Worm (Caenorhabditis elegans) whole organism, L1 larva: ENCODE results near the gene tag-342.

Source experiments
- C16A3.4 ChIP-seq: fragments of 150-350 bp; optimal IDR thresholded peaks from 2 replicates; lab custom pipeline; 2014; ENCODE audit warnings: missing biosample characterization, missing genetic modification characterization
- F16B12.6 ChIP-seq: fragments of 150-350 bp; optimal IDR thresholded peaks from 2 replicates; lab custom pipeline; 2014; ENCODE audit warnings: missing biosample characterization, missing genetic modification characterization
- Y116A8C.19 ChIP-seq: sonication (generic microtip); optimal IDR thresholded peaks from 2 replicates; lab custom pipeline; 2016; ENCODE audit warnings: missing compliant biosample characterization, missing genetic modification characterization, borderline replicate concordance
- blmp-1 ChIP-seq: fragments of 150-350 bp; optimal IDR thresholded peaks from 2 replicates; lab custom pipeline; 2014; ENCODE audit warnings: missing biosample characterization, missing genetic modification characterization
- ceh-63 ChIP-seq: fragments of 200-800 bp; sonication (Bioruptor generic); optimal IDR thresholded peaks from 2 replicates; lab custom pipeline; 2018; ENCODE audit warnings: mild to moderate bottlenecking, missing genetic modification characterization, missing compliant biosample characterization
- ceh-88 ChIP-seq: fragments of 200-800 bp; sonication (Bioruptor generic); IDR thresholded peaks from 2 replicates; pipeline ENCODE4 v1.3.6; 2022; ENCODE audit warnings: missing genetic modification characterization, missing compliant biosample characterization
- dpl-1 ChIP-seq, 3 experiments: fragments of 150-350 bp in 2 of 3; sonication (generic microtip) in 1 of 3; optimal IDR thresholded peaks; 2 replicates each; lab custom pipeline; 2014 to 2017; ENCODE audit warnings: missing biosample characterization in 3 of 3, missing genetic modification characterization in 3 of 3, missing genetic modification reagents in 3 of 3
- dsc-1 ChIP-seq: sonication (generic microtip); optimal IDR thresholded peaks from 2 replicates; lab custom pipeline; 2016; ENCODE audit warnings: mild to moderate bottlenecking, missing genetic modification characterization, missing compliant biosample characterization
- efl-1 ChIP-seq, 4 experiments: fragments of 150-350 bp; optimal IDR thresholded peaks in 3 of 4; peaks in 1 of 4; 1 replicate in 1 of 4; 2 replicates in 3 of 4; lab custom pipeline; 2014; ENCODE audit warnings: missing biosample characterization in 2 of 4, missing genetic modification characterization in 2 of 4, missing genetic modification reagents in 2 of 4
- egl-13 ChIP-seq: sonication (generic microtip); optimal IDR thresholded peaks from 2 replicates; lab custom pipeline; 2016; ENCODE audit warnings: missing genotype, missing genetic modification reagents, missing genetic modification characterization, missing compliant biosample characterization
- elt-3 ChIP-seq, 6 experiments: fragments of 150-350 bp in 1 of 6; sonication (generic microtip); optimal IDR thresholded peaks; 2 replicates each; lab custom pipeline; 2017 to 2018; ENCODE audit warnings: missing biosample characterization in 6 of 6, missing genetic modification characterization in 6 of 6, inconsistent platforms in 1 of 6
- fkh-8 ChIP-seq: sonication (generic microtip); optimal IDR thresholded peaks from 2 replicates; lab custom pipeline; 2016; ENCODE audit warnings: mild to moderate bottlenecking, missing genetic modification characterization, missing compliant biosample characterization
- hlh-17 ChIP-seq: fragments of 200-800 bp; sonication (Bioruptor generic); optimal IDR thresholded peaks from 2 replicates; lab custom pipeline; 2018; ENCODE audit warnings: missing genetic modification characterization, mild to moderate bottlenecking, missing compliant biosample characterization, moderate library complexity, borderline replicate concordance
- hpl-2 ChIP-seq: fragments of 150-350 bp; optimal IDR thresholded peaks from 2 replicates; lab custom pipeline; 2014; ENCODE audit warnings: missing biosample characterization, missing genetic modification reagents, missing genetic modification characterization
- lin-13 ChIP-seq: fragments of 150-350 bp; optimal IDR thresholded peaks from 2 replicates; lab custom pipeline; 2014; ENCODE audit warnings: missing biosample characterization, missing genetic modification reagents, missing genetic modification characterization
- lin-14 ChIP-seq: fragments of 200-800 bp; sonication (Bioruptor generic); optimal IDR thresholded peaks from 2 replicates; lab custom pipeline; 2018; ENCODE audit warnings: mild to moderate bottlenecking, missing genetic modification characterization, moderate library complexity, missing compliant biosample characterization
- lin-15B ChIP-seq: fragments of 150-350 bp; sonication (generic microtip); optimal IDR thresholded peaks from 3 replicates; lab custom pipeline; 2014; ENCODE audit warnings: missing biosample characterization, missing genetic modification characterization
- lin-35 ChIP-seq, 2 experiments: fragments of 150-350 bp; optimal IDR thresholded peaks; 2 replicates each; lab custom pipeline; 2014; ENCODE audit warnings: missing biosample characterization in 2 of 2, missing genetic modification characterization in 2 of 2, missing genetic modification reagents in 2 of 2
- lir-3 ChIP-seq: sonication (generic microtip); optimal IDR thresholded peaks from 2 replicates; lab custom pipeline; 2016; ENCODE audit warnings: mild to moderate bottlenecking, missing genetic modification characterization, moderate library complexity, missing compliant biosample characterization; ENCODE audit not compliant: poor library complexity
- lsy-2 ChIP-seq, 2 experiments: fragments of 150-350 bp; optimal IDR thresholded peaks; 2 replicates each; lab custom pipeline; 2014; ENCODE audit warnings: missing biosample characterization in 2 of 2, missing genetic modification characterization in 2 of 2
- mab-9 ChIP-seq: fragments of 200-800 bp; sonication (Bioruptor generic); IDR thresholded peaks from 2 replicates; pipeline ENCODE4 v1.3.6; 2022; ENCODE audit warnings: missing genetic modification reagents, missing genetic modification characterization, missing compliant biosample characterization
- mep-1 ChIP-seq: fragments of 150-350 bp; optimal IDR thresholded peaks from 2 replicates; lab custom pipeline; 2014; ENCODE audit warnings: missing biosample characterization, missing genetic modification characterization
- nhr-11 ChIP-seq: fragments of 150-350 bp; optimal IDR thresholded peaks from 2 replicates; lab custom pipeline; 2014; ENCODE audit warnings: missing biosample characterization, missing genetic modification characterization
- nhr-19 ChIP-seq: fragments of 200-800 bp; sonication (Bioruptor generic); conservative IDR thresholded peaks from 2 replicates; pipeline ENCODE4 v1.3.6; 2022; ENCODE audit warnings: missing genetic modification characterization, missing compliant biosample characterization
- nhr-20 ChIP-seq: sonication (generic microtip); optimal IDR thresholded peaks from 2 replicates; lab custom pipeline; 2016; ENCODE audit warnings: mild to moderate bottlenecking, missing genetic modification characterization, missing compliant biosample characterization
- nhr-47 ChIP-seq: sonication (generic microtip); optimal IDR thresholded peaks from 2 replicates; lab custom pipeline; 2016; ENCODE audit warnings: mild to moderate bottlenecking, missing genetic modification characterization, moderate library complexity, missing compliant biosample characterization
- nhr-71 ChIP-seq: sonication (generic microtip); optimal IDR thresholded peaks from 2 replicates; lab custom pipeline; 2016; ENCODE audit warnings: mild to moderate bottlenecking, missing genetic modification characterization, moderate library complexity, missing compliant biosample characterization
- nhr-76 ChIP-seq: sonication (generic microtip); optimal IDR thresholded peaks from 2 replicates; lab custom pipeline; 2017; ENCODE audit warnings: missing biosample characterization, missing genetic modification characterization
- nhr-77 ChIP-seq: fragments of 150-350 bp; optimal IDR thresholded peaks from 2 replicates; lab custom pipeline; 2014; ENCODE audit warnings: missing biosample characterization, missing genetic modification characterization
- pag-3 ChIP-seq: sonication (generic microtip); optimal IDR thresholded peaks from 2 replicates; lab custom pipeline; 2017; ENCODE audit warnings: missing genetic modification characterization, mild to moderate bottlenecking, missing compliant biosample characterization, antibody characterized with exemption, borderline replicate concordance; ENCODE audit not compliant: insufficient read depth
- rnt-1 ChIP-seq: sonication (generic microtip); optimal IDR thresholded peaks from 2 replicates; lab custom pipeline; 2016; ENCODE audit warnings: mild to moderate bottlenecking, missing genetic modification characterization, moderate library complexity, missing compliant biosample characterization
- snu-23 ChIP-seq: sonication (generic microtip); optimal IDR thresholded peaks from 2 replicates; lab custom pipeline; 2016; ENCODE audit warnings: missing genetic modification characterization, missing compliant biosample characterization
- sup-37 ChIP-seq: fragments of 200-800 bp; sonication (Bioruptor generic); optimal IDR thresholded peaks from 2 replicates; lab custom pipeline; 2018; ENCODE audit warnings: mild to moderate bottlenecking, missing genetic modification characterization, missing compliant biosample characterization
- swsn-7 ChIP-seq: sonication (generic microtip); optimal IDR thresholded peaks from 2 replicates; lab custom pipeline; 2016; ENCODE audit warnings: missing genetic modification characterization, missing compliant biosample characterization
- tbx-2 ChIP-seq: sonication (generic microtip); optimal IDR thresholded peaks from 2 replicates; lab custom pipeline; 2016; ENCODE audit warnings: missing genetic modification characterization, missing compliant biosample characterization
- unc-130 ChIP-seq: fragments of 150-350 bp; optimal IDR thresholded peaks from 2 replicates; lab custom pipeline; 2017; ENCODE audit warnings: missing biosample characterization, missing genetic modification characterization, inconsistent platforms
- unc-30 ChIP-seq: sonication (generic microtip); optimal IDR thresholded peaks from 2 replicates; lab custom pipeline; 2017; ENCODE audit warnings: missing biosample characterization, missing genetic modification characterization
- unc-86 ChIP-seq: sonication (generic microtip); optimal IDR thresholded peaks from 2 replicates; lab custom pipeline; 2016; ENCODE audit warnings: missing genetic modification characterization, missing compliant biosample characterization
- unc-98 ChIP-seq: fragments of 200-800 bp; sonication (Bioruptor generic); IDR thresholded peaks from 2 replicates; pipeline ENCODE4 v1.3.6; 2022; ENCODE audit warnings: missing genetic modification characterization, missing compliant biosample characterization
- xbp-1 ChIP-seq: sonication (generic microtip); optimal IDR thresholded peaks from 2 replicates; lab custom pipeline; 2016; ENCODE audit warnings: missing genetic modification characterization, missing compliant biosample characterization
- ztf-4 ChIP-seq: fragments of 150-350 bp; optimal IDR thresholded peaks from 2 replicates; lab custom pipeline; 2014; ENCODE audit warnings: missing biosample characterization, missing genetic modification characterization

Gene tag-342

DNA sequence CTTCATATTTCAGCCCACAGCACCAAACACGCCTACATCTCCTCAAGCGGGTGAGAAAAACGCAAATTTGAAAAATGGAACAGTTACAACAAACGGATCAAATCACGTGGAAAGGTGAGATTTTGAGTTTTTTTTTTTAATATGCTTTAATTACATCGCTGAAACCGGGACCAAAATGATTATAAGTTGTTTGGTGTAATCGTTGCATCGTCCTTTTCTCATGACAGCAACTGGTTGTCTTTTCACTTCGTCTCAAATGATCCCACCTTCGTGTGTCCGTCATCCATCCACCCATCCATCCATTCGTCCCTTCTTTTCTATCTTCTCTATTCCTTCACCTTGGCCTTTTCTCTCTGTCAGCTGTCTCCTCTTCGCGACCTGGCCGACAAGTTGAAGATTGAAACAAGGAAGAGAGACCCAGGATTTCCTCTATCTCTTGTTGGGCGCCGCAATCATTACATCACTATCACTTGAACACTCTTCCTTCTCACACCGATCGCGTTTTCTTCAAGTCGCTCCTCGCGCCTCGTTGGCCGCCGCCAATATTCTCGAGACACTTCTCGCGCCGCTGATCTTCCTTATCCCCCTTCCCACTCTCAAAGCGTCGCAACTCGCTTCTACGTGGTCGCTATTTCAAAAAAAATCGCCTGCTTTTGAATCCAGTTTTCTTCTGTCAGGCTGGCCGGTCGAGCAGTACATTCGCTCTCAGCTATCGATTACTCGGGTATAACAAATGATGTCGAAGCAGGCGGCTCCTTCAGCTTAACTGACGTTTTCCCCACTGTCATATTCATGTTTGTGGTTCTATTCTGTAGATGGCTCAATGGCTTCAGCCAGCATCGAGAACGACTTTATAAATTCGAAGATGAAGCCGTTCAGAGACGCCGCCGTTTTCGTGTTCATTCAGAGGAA is 10.5 kb upstream of the tag-342 start:
- TF ChIP-seq F16B12.6 (no peak), pag-3 (peak; percentile 41), nhr-19 (peak; percentile 39), blmp-1 (peak; percentile 84), ztf-4 (peak; percentile 48), unc-130 (tag; lab: Kevin White, UChicago) (peak; percentile 80), elt-3 (tag; optimal IDR thresholded peaks at IDR 0.05; lab: Kevin White, UChicago) (peak in 2 of 6 experiments; percentile 26 to 28), nhr-77 (tag; lab: Kevin White, UChicago) (peak; percentile 10), lin-15B (tag; lab: Kevin White, UChicago) (no peak), tbx-2 (peak; percentile 56), C16A3.4 (tag; lab: Kevin White, UChicago) (peak; percentile 15), ceh-88 (GFP tag; lab: Robert Waterston, UW) (no peak), nhr-47 (tag; lab: Kevin White, UChicago) (peak; percentile 15), nhr-71 (peak; percentile 82), efl-1 (optimal IDR thresholded peaks at IDR 0.05; lab: Kevin White, UChicago) (peak in 1 of 2 experiments; percentile 23), efl-1 (GFP tag; optimal IDR thresholded peaks at IDR 0.05 in 1 of 2; lab: Kevin White, UChicago) (peak in 1 of 2 experiments; percentile 93), dpl-1 (GFP tag; optimal IDR thresholded peaks at IDR 0.05; lab: Kevin White, UChicago) (peak in 2 of 3 experiments; percentile 23 to 34), lin-14 (GFP tag; lab: Kevin White, UChicago) (peak; percentile 90), mep-1 (tag; lab: Kevin White, UChicago) (peak; percentile 37), mab-9 (GFP tag; lab: Robert Waterston, UW) (peak; percentile 23; the same call in 1 of the 2 replicates), nhr-76 (tag; lab: Kevin White, UChicago) (no peak), unc-98 (0 out of 2 replicates have a peak, but pooled peaks have one; percentile 35), lin-35 (GFP tag; optimal IDR thresholded peaks at IDR 0.05; lab: Kevin White, UChicago) (peak; percentile 3 to 21), dsc-1 (tag; lab: Kevin White, UChicago) (peak; percentile 18), snu-23 (GFP tag; lab: Kevin White, UChicago) (peak; percentile 64), lsy-2 (tag; optimal IDR thresholded peaks at IDR 0.05; lab: Kevin White, UChicago) (peak; percentile 69 to 86), rnt-1 (tag; lab: Kevin White, UChicago) (peak; percentile 62), nhr-20 (peak; percentile 63), swsn-7 (tag; lab: Kevin White, UChicago) (peak; percentile 15), unc-30 (tag; lab: Kevin White, UChicago) (no peak), lir-3 (tag; lab: Kevin White, UChicago) (no peak)

DNA sequence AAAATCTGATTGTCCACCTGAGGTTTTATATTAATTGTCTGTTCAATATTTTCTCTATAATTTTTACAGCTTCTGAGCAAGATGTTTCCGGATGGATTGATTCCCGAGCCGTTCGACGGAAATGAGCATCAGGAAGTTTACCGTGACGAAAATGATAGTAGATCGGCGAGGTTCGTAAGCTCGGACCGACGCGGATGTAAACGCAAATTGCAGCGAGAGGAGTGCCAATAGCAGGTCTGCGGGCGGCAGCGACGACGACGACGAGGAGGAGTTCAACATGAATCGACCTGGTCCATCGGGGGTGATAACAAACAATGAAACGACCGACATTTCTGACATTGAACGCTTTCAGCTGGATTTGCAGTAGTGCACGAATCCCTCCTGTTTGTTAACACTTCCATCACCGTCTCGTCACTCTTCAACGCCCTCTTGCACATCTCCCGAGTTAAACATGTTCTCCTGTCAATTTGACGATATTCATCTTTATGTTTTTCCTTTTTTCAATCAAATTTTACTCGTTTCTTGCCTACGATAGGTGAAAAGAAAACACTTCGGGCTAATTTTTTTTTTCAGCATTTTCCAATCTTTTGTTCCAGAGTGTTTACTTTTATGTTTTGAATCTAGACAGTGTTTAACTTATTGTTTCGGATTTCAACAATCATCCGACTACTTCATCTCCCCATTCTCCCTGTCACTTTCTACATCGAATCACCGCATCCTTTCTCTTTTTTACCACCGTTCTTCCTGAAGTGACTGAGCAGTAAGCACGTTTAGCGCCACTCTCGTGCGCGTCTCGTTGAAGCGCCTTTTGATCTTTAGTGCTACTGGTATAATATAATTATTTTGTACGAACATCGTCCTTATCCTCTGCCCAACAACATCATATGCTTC is 5.8 kb upstream of the tag-342 start:
- TF ChIP-seq blmp-1 (peak; percentile 12), unc-130 (tag; lab: Kevin White, UChicago) (no peak)

DNA sequence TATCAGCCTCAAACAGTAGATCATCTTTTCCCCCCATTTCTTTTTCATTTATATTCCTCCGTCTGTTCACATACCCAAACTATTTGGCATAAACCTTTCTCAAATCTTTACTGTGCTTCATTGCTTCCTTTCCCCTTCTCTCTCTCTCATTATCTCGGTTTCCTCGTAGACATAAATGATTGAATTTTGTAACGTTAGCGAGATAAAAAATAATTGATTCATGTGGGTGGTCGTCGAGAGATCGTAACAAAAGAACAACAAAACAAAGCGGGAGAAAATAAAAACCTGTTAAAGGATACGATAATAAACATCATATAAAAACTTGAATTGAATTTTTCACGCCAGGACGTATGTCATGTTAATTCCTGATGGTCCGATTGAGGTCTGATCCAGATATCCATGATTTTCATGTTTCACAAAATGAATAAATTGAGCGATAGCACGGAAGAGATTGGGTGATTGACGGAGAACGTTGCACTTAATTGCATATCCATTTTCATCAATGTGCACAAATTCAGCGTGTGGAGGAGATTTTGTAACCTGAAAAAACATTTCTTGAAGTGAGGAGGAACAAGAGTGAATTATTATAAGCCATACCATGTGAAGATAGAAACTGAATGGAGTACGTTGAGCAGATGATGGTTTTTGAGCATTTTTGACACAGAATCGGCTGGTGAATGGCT is 5.0 kb upstream of the tag-342 start:
- no peak for TF ChIP-seq lin-14 (GFP tag; lab: Kevin White, UChicago)
- TF ChIP-seq dsc-1 (tag; lab: Kevin White, UChicago), result no peak
- no peak for TF ChIP-seq Y116A8C.19 (tag; lab: Kevin White, UChicago)
- no peak for TF ChIP-seq nhr-20
- TF ChIP-seq hlh-17, result no peak
- no peak for TF ChIP-seq lin-15B (tag; lab: Kevin White, UChicago)
- no peak for TF ChIP-seq unc-86
- TF ChIP-seq hpl-2 (GFP tag; lab: Kevin White, UChicago), result no peak
- no peak for TF ChIP-seq ceh-63 (GFP tag; lab: Kevin White, UChicago)
- no peak for TF ChIP-seq lsy-2 (tag; optimal IDR thresholded peaks at IDR 0.05; lab: Kevin White, UChicago)
- no peak for TF ChIP-seq egl-13 (tag; lab: Kevin White, UChicago)
- TF ChIP-seq nhr-11 (tag; lab: Kevin White, UChicago), result no peak
- TF ChIP-seq xbp-1 (tag; lab: Kevin White, UChicago), result no peak
- TF ChIP-seq fkh-8, result no peak
- TF ChIP-seq sup-37, result no peak
- TF ChIP-seq nhr-71, result peak; percentile 12
- no peak for TF ChIP-seq lin-13 (GFP tag; lab: Kevin White, UChicago)
- TF ChIP-seq nhr-76 (tag; lab: Kevin White, UChicago), result no peak
- TF ChIP-seq rnt-1 (tag; lab: Kevin White, UChicago), result no peak
- TF ChIP-seq blmp-1, result peak; percentile 11
- TF ChIP-seq efl-1 (optimal IDR thresholded peaks at IDR 0.05; lab: Kevin White, UChicago), result no peak
- TF ChIP-seq efl-1 (GFP tag; optimal IDR thresholded peaks at IDR 0.05 in 1 of 2; lab: Kevin White, UChicago), result peak in 1 of 2 experiments; percentile 88
